Fruit fly (Drosophila melanogaster): ENCODE data around the gene mgl.
A peak's percentile ranks its signal among the peaks of the same experiment; 100 is the strongest.

mgl gene

dm6 chrX:9352112-9353096, 147.5 kb downstream of the mgl start (continued):
- TF ChIP-seq kay (GFP tag; optimal IDR thresholded peaks at IDR 0.05) (peak; percentile 48), aop (GFP tag; IDR thresholded peaks at IDR 0.05) (0 out of 2 replicates have a peak, but pooled peaks have one; percentile 33), CG1602 (GFP tag; optimal IDR thresholded peaks at IDR 0.05) (peak; percentile 59), ssp (GFP tag; IDR thresholded peaks at IDR 0.05) (peak; percentile 50), onecut (GFP tag; IDR thresholded peaks at IDR 0.05) (peak; percentile 44), Antp (GFP tag; optimal IDR thresholded peaks at IDR 0.05) (peak; percentile 47), CG9876 (GFP tag; optimal IDR thresholded peaks at IDR 0.05) (peak; percentile 5), pnt (GFP tag; optimal IDR thresholded peaks at IDR 0.05) (peak; percentile 66), ranshi (GFP tag; IDR thresholded peaks at IDR 0.05) (peak; percentile 82), CG11085 (GFP tag; IDR thresholded peaks at IDR 0.05) (peak; percentile 80), sug (tag; optimal IDR thresholded peaks at IDR 0.05) (peak; percentile 78), stwl (tag; optimal IDR thresholded peaks at IDR 0.05) (no peak), CG3065 (GFP tag; optimal IDR thresholded peaks at IDR 0.05) (no peak), dati (GFP tag; IDR thresholded peaks at IDR 0.05) (0 out of 2 replicates have a peak, but pooled peaks have one; percentile 9), Doc3 (GFP tag; IDR thresholded peaks at IDR 0.05; ENCODE audit: partially characterized antibody) (no peak), CG17568 (GFP tag; optimal IDR thresholded peaks at IDR 0.05) (peak; percentile 65), Tbp (GFP tag; optimal IDR thresholded peaks at IDR 0.05) (no peak), CG34376 (GFP tag; optimal IDR thresholded peaks at IDR 0.05) (peak; percentile 72), sob (GFP tag; IDR thresholded peaks at IDR 0.05) (peak; percentile 84), CG11504 (tag; optimal IDR thresholded peaks at IDR 0.05) (peak; percentile 90), nau (GFP tag; optimal IDR thresholded peaks at IDR 0.05) (peak; percentile 83), nerfin-2 (GFP tag; IDR thresholded peaks at IDR 0.05; ENCODE audit: partially characterized antibody) (no peak), bowl (GFP tag; IDR thresholded peaks at IDR 0.05) (no peak; the same call in 1 of the 2 replicates), yki (optimal IDR thresholded peaks at IDR 0.05) (no peak), Dek (tag; optimal IDR thresholded peaks at IDR 0.05) (peak; percentile 84), CG18619 (GFP tag; optimal IDR thresholded peaks at IDR 0.05) (peak; percentile 77), trem (tag; optimal IDR thresholded peaks at IDR 0.05) (peak; percentile 69), ham (GFP tag; IDR thresholded peaks at IDR 0.05) (0 out of 2 replicates have a peak, but pooled peaks have one; percentile 50), ttk (GFP tag; IDR thresholded peaks at IDR 0.05) (peak; percentile 71), CG43689 (GFP tag; IDR thresholded peaks at IDR 0.05) (0 out of 2 replicates have a peak, but pooled peaks have one; percentile 39), CG10209 (GFP tag; optimal IDR thresholded peaks at IDR 0.05) (peak; percentile 86), ci (GFP tag; IDR thresholded peaks at IDR 0.05) (peak; percentile 86), chif (GFP tag; optimal IDR thresholded peaks at IDR 0.05) (peak; percentile 60 to 64), crc (GFP tag; optimal IDR thresholded peaks at IDR 0.05) (peak; percentile 55), CG6854 (GFP tag; optimal IDR thresholded peaks at IDR 0.05) (peak; percentile 75), so (GFP tag; IDR thresholded peaks at IDR 0.05) (peak; percentile 83), CG4854 (GFP tag; optimal IDR thresholded peaks at IDR 0.05) (peak; percentile 61), Trl (optimal IDR thresholded peaks at IDR 0.05) (no peak), Trl (GFP tag; optimal IDR thresholded peaks at IDR 0.05) (peak; percentile 62), ara (GFP tag; IDR thresholded peaks at IDR 0.05) (peak; percentile 75)

dm6 chrX:9350309-9350708, 149.6 kb downstream of the mgl start:
- TF ChIP-seq bsh (GFP tag; optimal IDR thresholded peaks at IDR 0.05), result peak in 1 of 2 experiments; percentile 65
- TF ChIP-seq CG12391 (tag; optimal IDR thresholded peaks at IDR 0.05), result peak; percentile 58
- no peak for TF ChIP-seq CG2116 (GFP tag; optimal IDR thresholded peaks at IDR 0.05)
- TF ChIP-seq CG30431 (GFP tag; optimal IDR thresholded peaks at IDR 0.05), result no peak
- no peak for TF ChIP-seq CrebB (tag; optimal IDR thresholded peaks at IDR 0.05)
- TF ChIP-seq CG2889 (GFP tag; IDR thresholded peaks at IDR 0.05), result no peak
- no peak for TF ChIP-seq CG10209 (GFP tag; optimal IDR thresholded peaks at IDR 0.05)
- peak; percentile 31 for TF ChIP-seq CG17385 (GFP tag; optimal IDR thresholded peaks at IDR 0.05)
- TF ChIP-seq CG9797 (GFP tag; optimal IDR thresholded peaks at IDR 0.05), result no peak
- TF ChIP-seq Dad (GFP tag; optimal IDR thresholded peaks at IDR 0.05), result no peak
- no peak for TF ChIP-seq nerfin-1 (tag; optimal IDR thresholded peaks at IDR 0.05)
- TF ChIP-seq tll (GFP tag; optimal IDR thresholded peaks at IDR 0.05), result no peak

Data from whole organism, embryonic.